Worm (Caenorhabditis elegans): ENCODE measurements around the gene rpl-35.

The rpl-35 gene

ce11 chrIII:7891573-7892306, 36.8 kb downstream of the rpl-35 start, which contains the start of the genes ZK688.5 and fahd-1:
Gene ZK688.5, minus strand, starts transcription at chrIII:7891623.
Gene fahd-1, plus strand, starts transcription at chrIII:7892256.
- TF ChIP-seq fos-1 (tag; optimal IDR thresholded peaks at IDR 0.05) (no peak), egl-5 (tag; optimal IDR thresholded peaks at IDR 0.05) (peak; percentile 44), lin-39 (tag; optimal IDR thresholded peaks at IDR 0.05) (peak; percentile 86), hmg-11 (tag; optimal IDR thresholded peaks at IDR 0.05) (peak; percentile 77), nfya-1 (tag; optimal IDR thresholded peaks at IDR 0.05; ENCODE audit: insufficient read depth) (peak; percentile 88), eor-1 (tag; optimal IDR thresholded peaks at IDR 0.05) (no peak), fkh-2 (tag; optimal IDR thresholded peaks at IDR 0.05) (no peak), skn-1 (tag; optimal IDR thresholded peaks at IDR 0.05) (no peak), ztf-4 (tag; optimal IDR thresholded peaks at IDR 0.05) (no peak), unc-39 (tag; optimal IDR thresholded peaks at IDR 0.05) (no peak), jun-1 (tag; optimal IDR thresholded peaks at IDR 0.05) (peak; percentile 50), nhr-77 (tag; optimal IDR thresholded peaks at IDR 0.05) (no peak), ceh-28 (tag; optimal IDR thresholded peaks at IDR 0.05) (peak; percentile 66), ama-1 (optimal IDR thresholded peaks at IDR 0.05) (peak; percentile 56), snpc-4 (tag; optimal IDR thresholded peaks at IDR 0.05) (peak; percentile 47), nhr-237 (tag; optimal IDR thresholded peaks at IDR 0.05) (no peak), nhr-12 (tag; optimal IDR thresholded peaks at IDR 0.05) (no peak), nhr-25 (tag; optimal IDR thresholded peaks at IDR 0.05) (peak; percentile 91), nhr-76 (tag; optimal IDR thresholded peaks at IDR 0.05) (peak; percentile 38), R02D3.7 (tag; optimal IDR thresholded peaks at IDR 0.05) (peak; percentile 34), mdl-1 (tag; optimal IDR thresholded peaks at IDR 0.05) (peak; percentile 51), unc-62 (GFP tag; optimal IDR thresholded peaks at IDR 0.05) (no peak), nhr-23 (tag; optimal IDR thresholded peaks at IDR 0.05) (peak; percentile 66), elt-2 (tag; optimal IDR thresholded peaks at IDR 0.05) (peak; percentile 59), egl-27 (tag; optimal IDR thresholded peaks at IDR 0.05) (peak; percentile 19), pha-4 (tag; optimal IDR thresholded peaks at IDR 0.05) (peak; percentile 80), nhr-28 (tag; optimal IDR thresholded peaks at IDR 0.05) (no peak), nhr-11 (tag; optimal IDR thresholded peaks at IDR 0.05) (no peak), pqm-1 (tag; optimal IDR thresholded peaks at IDR 0.05) (peak; percentile 12), lsy-12 (tag; optimal IDR thresholded peaks at IDR 0.05) (peak; percentile 68), lin-15B (tag; optimal IDR thresholded peaks at IDR 0.05) (peak; percentile 69), sea-2 (GFP tag; optimal IDR thresholded peaks at IDR 0.05) (no peak), ceh-82 (tag; optimal IDR thresholded peaks at IDR 0.05) (peak; percentile 25), fkh-10 (GFP tag; optimal IDR thresholded peaks at IDR 0.05) (no peak), nhr-43 (tag; optimal IDR thresholded peaks at IDR 0.05; ENCODE audit: poor library complexity, severe bottlenecking) (peak; percentile 75)

- peak; percentile 68 for TF ChIP-seq pha-4 (tag; optimal IDR thresholded peaks at IDR 0.05)
- TF ChIP-seq unc-62 (GFP tag; optimal IDR thresholded peaks at IDR 0.05), result no peak
These were observed 37.4 kb downstream of the rpl-35 start for ce11 chrIII:7892333-7892732.

ce11 chrIII:7893224-7893623, 38.3 kb downstream of the rpl-35 start:
- peak; percentile 7 for TF ChIP-seq nfya-1 (tag; optimal IDR thresholded peaks at IDR 0.05; ENCODE audit: insufficient read depth)
- TF ChIP-seq nhr-76 (tag; optimal IDR thresholded peaks at IDR 0.05), result no peak
- TF ChIP-seq sea-2 (GFP tag; optimal IDR thresholded peaks at IDR 0.05), result no peak

- TF ChIP-seq mml-1 (tag; optimal IDR thresholded peaks at IDR 0.05) (no peak), nhr-11 (tag; optimal IDR thresholded peaks at IDR 0.05) (no peak), fos-1 (tag; optimal IDR thresholded peaks at IDR 0.05) (no peak), ceh-16 (tag; optimal IDR thresholded peaks at IDR 0.05) (no peak), lsy-12 (tag; optimal IDR thresholded peaks at IDR 0.05) (no peak), ceh-82 (tag; optimal IDR thresholded peaks at IDR 0.05) (no peak), nhr-23 (tag; optimal IDR thresholded peaks at IDR 0.05) (no peak), pqm-1 (tag; optimal IDR thresholded peaks at IDR 0.05) (no peak), tbx-2 (tag; optimal IDR thresholded peaks at IDR 0.05) (no peak), ztf-11 (tag; optimal IDR thresholded peaks at IDR 0.05) (no peak), nhr-43 (tag; optimal IDR thresholded peaks at IDR 0.05; ENCODE audit: poor library complexity, severe bottlenecking) (no peak), nhr-67 (tag; optimal IDR thresholded peaks at IDR 0.05) (no peak)
These were observed 39.8 kb downstream of the rpl-35 start, which contains the start of gene ZK688.4 for ce11 chrIII:7894724-7895123. Gene ZK688.4, plus strand, starts transcription at chrIII:7895024.
